Fruit fly (Drosophila melanogaster): ENCODE results near the gene CG3225.

Gene CG3225

dm6 chr2L:4856118-4856517 lies 38.1 kb upstream of the CG3225 start (continued):
- TF ChIP-seq dimm (GFP tag; IDR thresholded peaks at IDR 0.05) (no peak), Antp (GFP tag; optimal IDR thresholded peaks at IDR 0.05) (no peak), CG2120 (GFP tag; optimal IDR thresholded peaks at IDR 0.05) (peak; percentile 66), C15 (GFP tag; IDR thresholded peaks at IDR 0.05) (no peak), Xbp1 (GFP tag; optimal IDR thresholded peaks at IDR 0.05) (peak; percentile 50), CG6791 (GFP tag; IDR thresholded peaks at IDR 0.05; ENCODE audit: partially characterized antibody) (no peak), CHES-1-like (GFP tag; optimal IDR thresholded peaks at IDR 0.05) (no peak), CG13624 (GFP tag; optimal IDR thresholded peaks at IDR 0.05) (no peak), CG1603 (tag; optimal IDR thresholded peaks at IDR 0.05) (peak; percentile 85), CG5180 (GFP tag; optimal IDR thresholded peaks at IDR 0.05) (peak; percentile 13), H15 (GFP tag; IDR thresholded peaks at IDR 0.05) (no peak), Aef1 (GFP tag; IDR thresholded peaks at IDR 0.05) (peak; percentile 33; the same call in 1 of the 3 replicates), CG14050 (GFP tag; IDR thresholded peaks at IDR 0.05) (peak; percentile 43; the same call in 1 of the 3 replicates), CG14667 (GFP tag; IDR thresholded peaks at IDR 0.05) (peak; percentile 56), gem (tag; optimal IDR thresholded peaks at IDR 0.05) (peak; percentile 87), HHEX (GFP tag; optimal IDR thresholded peaks at IDR 0.05) (peak; percentile 58), CG12155 (GFP tag; optimal IDR thresholded peaks at IDR 0.05) (no peak), tgo (GFP tag; IDR thresholded peaks at IDR 0.05) (peak; percentile 30; the same call in 1 of the 3 replicates), lola (GFP tag; optimal IDR thresholded peaks at IDR 0.05) (peak in 1 of 3 experiments; percentile 68), mld (GFP tag; IDR thresholded peaks at IDR 0.05; ENCODE audit: partially characterized antibody) (no peak), CG2202 (tag; optimal IDR thresholded peaks at IDR 0.05) (peak; percentile 44), E2f1 (GFP tag; IDR thresholded peaks at IDR 0.05) (no peak), pho (GFP tag; optimal IDR thresholded peaks at IDR 0.05) (no peak), CG10959 (GFP tag; IDR thresholded peaks at IDR 0.05) (no peak), pfk (GFP tag; optimal IDR thresholded peaks at IDR 0.05) (no peak), CG17568 (GFP tag; optimal IDR thresholded peaks at IDR 0.05) (peak; percentile 56), Atf6 (GFP tag; IDR thresholded peaks at IDR 0.05) (peak; percentile 53; the same call in 1 of the 2 replicates), repo (GFP tag; optimal IDR thresholded peaks at IDR 0.05) (no peak), abd-A (tag; optimal IDR thresholded peaks at IDR 0.05) (no peak), CG6765 (GFP tag; optimal IDR thresholded peaks at IDR 0.05) (peak; percentile 27), corto (GFP tag; optimal IDR thresholded peaks at IDR 0.05) (no peak), CG3407 (GFP tag; optimal IDR thresholded peaks at IDR 0.05) (peak; percentile 58), aop (GFP tag; IDR thresholded peaks at IDR 0.05) (no peak), CG1529 (GFP tag; optimal IDR thresholded peaks at IDR 0.05) (peak; percentile 38), CG2889 (GFP tag; IDR thresholded peaks at IDR 0.05) (peak; percentile 41; the same call in 1 of the 3 replicates), E2f2 (GFP tag; IDR thresholded peaks at IDR 0.05) (peak; percentile 38; the same call in 1 of the 2 replicates), jing (GFP tag; optimal IDR thresholded peaks at IDR 0.05) (peak; percentile 24), CG3065 (GFP tag; optimal IDR thresholded peaks at IDR 0.05) (no peak), ham (GFP tag; IDR thresholded peaks at IDR 0.05) (no peak), stwl (tag; optimal IDR thresholded peaks at IDR 0.05) (no peak), CG1602 (GFP tag; optimal IDR thresholded peaks at IDR 0.05) (peak; percentile 49), fd102C (GFP tag; optimal IDR thresholded peaks at IDR 0.05) (no peak), CG18599 (GFP tag; optimal IDR thresholded peaks at IDR 0.05) (peak; percentile 80), zen (tag; optimal IDR thresholded peaks at IDR 0.05) (peak; percentile 65), nau (GFP tag; optimal IDR thresholded peaks at IDR 0.05) (peak; percentile 52), CG32532 (GFP tag; IDR thresholded peaks at IDR 0.05) (peak; percentile 36; the same call in 1 of the 2 replicates), ftz-f1 (GFP tag; optimal IDR thresholded peaks at IDR 0.05) (no peak), Ssrp (tag; optimal IDR thresholded peaks at IDR 0.05) (peak; percentile 37), CG6854 (GFP tag; optimal IDR thresholded peaks at IDR 0.05) (peak; percentile 23), CG17328 (GFP tag; IDR thresholded peaks at IDR 0.05) (peak; percentile 74), CG7556 (GFP tag; optimal IDR thresholded peaks at IDR 0.05) (peak; percentile 74)

All from whole organism, embryonic.